Fruit fly (Drosophila melanogaster): ENCODE data around the gene Fum2.
A peak's percentile ranks its signal among the peaks of the same experiment; 100 is the strongest.

Gene Fum2

dm6 chrX:6702028-6702433, 20.5 kb downstream of the Fum2 start (continued):
- TF ChIP-seq mam (GFP tag; optimal IDR thresholded peaks at IDR 0.05) = peak; percentile 30
- TF ChIP-seq BtbVII (GFP tag; optimal IDR thresholded peaks at IDR 0.05) = peak; percentile 28
- TF ChIP-seq Dfd (GFP tag; optimal IDR thresholded peaks at IDR 0.05) = no peak
- TF ChIP-seq Gsc (GFP tag; IDR thresholded peaks at IDR 0.05) = no peak
- TF ChIP-seq C15 (GFP tag; IDR thresholded peaks at IDR 0.05) = no peak
- peak; percentile 29; the same call in 1 of the 2 replicates for TF ChIP-seq bowl (GFP tag; IDR thresholded peaks at IDR 0.05)
- peak; percentile 19; the same call in 1 of the 2 replicates for TF ChIP-seq CG4730 (GFP tag; IDR thresholded peaks at IDR 0.05)
- peak; percentile 44 for TF ChIP-seq NfI (GFP tag; optimal IDR thresholded peaks at IDR 0.05)
- peak; percentile 58; the same call in 1 of the 2 replicates for TF ChIP-seq Rx (GFP tag; IDR thresholded peaks at IDR 0.05)
- TF ChIP-seq CG16815 (GFP tag; optimal IDR thresholded peaks at IDR 0.05) = no peak
- TF ChIP-seq CG12942 (GFP tag; optimal IDR thresholded peaks at IDR 0.05) = peak; percentile 44
- peak; percentile 68 for TF ChIP-seq gsb-n (tag; optimal IDR thresholded peaks at IDR 0.05)
- TF ChIP-seq CG32767 (GFP tag; IDR thresholded peaks at IDR 0.05) = peak; percentile 70; the same call in 1 of the 2 replicates
- no peak for TF ChIP-seq pros (GFP tag; optimal IDR thresholded peaks at IDR 0.05)
- peak; percentile 48 for TF ChIP-seq CG1602 (GFP tag; optimal IDR thresholded peaks at IDR 0.05)
- peak; percentile 4 for TF ChIP-seq Deaf1 (tag; optimal IDR thresholded peaks at IDR 0.05)
- TF ChIP-seq CG18262 (tag; optimal IDR thresholded peaks at IDR 0.05) = peak; percentile 77
- 0 out of 2 replicates have a peak, but pooled peaks have one; percentile 28 for TF ChIP-seq klu (GFP tag; IDR thresholded peaks at IDR 0.05)
- peak; percentile 77 for TF ChIP-seq CG10979 (tag; optimal IDR thresholded peaks at IDR 0.05)
- peak; percentile 84 for TF ChIP-seq CG14441 (GFP tag; IDR thresholded peaks at IDR 0.05)
- TF ChIP-seq Bgb (GFP tag; IDR thresholded peaks at IDR 0.05; ENCODE audit: partially characterized antibody) = no peak
- peak; percentile 73 for TF ChIP-seq vvl (GFP tag; IDR thresholded peaks at IDR 0.05)
- peak; percentile 47 to 76 for TF ChIP-seq chif (GFP tag; optimal IDR thresholded peaks at IDR 0.05)
- 0 out of 2 replicates have a peak, but pooled peaks have one; percentile 30 for TF ChIP-seq Lim3 (GFP tag; IDR thresholded peaks at IDR 0.05)
- TF ChIP-seq CG17385 (GFP tag; optimal IDR thresholded peaks at IDR 0.05) = peak; percentile 65
- TF ChIP-seq Kr (GFP tag; optimal IDR thresholded peaks at IDR 0.05) = no peak
- peak; percentile 76 for TF ChIP-seq gcm (GFP tag; optimal IDR thresholded peaks at IDR 0.05)
- peak; percentile 27 for TF ChIP-seq Antp (GFP tag; optimal IDR thresholded peaks at IDR 0.05)
- TF ChIP-seq otp (GFP tag; IDR thresholded peaks at IDR 0.05) = 0 out of 3 replicates have a peak, but pooled peaks have one; percentile 51
- TF ChIP-seq CG6272 (GFP tag; IDR thresholded peaks at IDR 0.05) = 0 out of 2 replicates have a peak, but pooled peaks have one; percentile 40
- no peak for TF ChIP-seq prd (optimal IDR thresholded peaks at IDR 0.05)
- peak; percentile 71; the same call in 2 of the 3 replicates for TF ChIP-seq prd (GFP tag; IDR thresholded peaks at IDR 0.05)
- peak; percentile 23 for TF ChIP-seq CG17802 (tag; optimal IDR thresholded peaks at IDR 0.05)
- TF ChIP-seq hkb (optimal IDR thresholded peaks at IDR 0.05) = no peak
- TF ChIP-seq hkb (GFP tag; IDR thresholded peaks at IDR 0.05) = peak; percentile 78
- no peak for TF ChIP-seq CG7745 (tag; optimal IDR thresholded peaks at IDR 0.05)
- TF ChIP-seq CG17361 (GFP tag; IDR thresholded peaks at IDR 0.05) = peak; percentile 82
- TF ChIP-seq Hmr (GFP tag; optimal IDR thresholded peaks at IDR 0.05) = peak; percentile 16
- TF ChIP-seq Ets65A (GFP tag) = peak; percentile 88
- no peak for TF ChIP-seq gsb (GFP tag; IDR thresholded peaks at IDR 0.05)
- peak; percentile 15 for TF ChIP-seq Six4 (GFP tag; optimal IDR thresholded peaks at IDR 0.05)
- peak; percentile 72 for TF ChIP-seq CG15269 (tag; optimal IDR thresholded peaks at IDR 0.05)
- TF ChIP-seq ash1 (GFP tag; optimal IDR thresholded peaks at IDR 0.05) = no peak
- TF ChIP-seq wdn (GFP tag; IDR thresholded peaks at IDR 0.05) = no peak
- TF ChIP-seq HmgZ (tag; optimal IDR thresholded peaks at IDR 0.05) = no peak
- TF ChIP-seq CG9817 (tag; optimal IDR thresholded peaks at IDR 0.05) = peak; percentile 43
- TF ChIP-seq eyg (GFP tag; optimal IDR thresholded peaks at IDR 0.05) = no peak
- peak; percentile 89 for TF ChIP-seq dmrt99B (tag; optimal IDR thresholded peaks at IDR 0.05)
- peak; percentile 57 for TF ChIP-seq ewg (GFP tag; optimal IDR thresholded peaks at IDR 0.05)
- no peak for TF ChIP-seq CG3995 (GFP tag; optimal IDR thresholded peaks at IDR 0.05)
- peak; percentile 47; the same call in 1 of the 2 replicates for TF ChIP-seq ssp (GFP tag; IDR thresholded peaks at IDR 0.05)
- peak; percentile 5 for TF ChIP-seq CG17186 (GFP tag; optimal IDR thresholded peaks at IDR 0.05)
